Worm (Caenorhabditis elegans) whole organism, young adult: ENCODE data around the gene C40A11.2.

Experiments
- B0035.1 ChIP-seq: sonication (generic microtip); optimal IDR thresholded peaks from 2 replicates; lab custom pipeline; 2016; ENCODE audit warnings: missing genetic modification characterization, mild to moderate bottlenecking, missing compliant biosample characterization, missing genotype, missing genetic modification reagents
- F49E8.2 ChIP-seq: sonication (generic microtip); optimal IDR thresholded peaks from 3 replicates; lab custom pipeline; 2017; ENCODE audit warnings: missing genetic modification characterization, mild to moderate bottlenecking, missing compliant biosample characterization, antibody characterized with exemption, moderate library complexity; ENCODE audit not compliant: insufficient read depth
- ama-1 ChIP-seq, 3 experiments: fragments of 150-350 bp in 1 of 3; sonication (generic microtip) in 2 of 3; optimal IDR thresholded peaks; 2 replicates each; lab custom pipeline; 2014 to 2018; ENCODE audit warnings: missing biosample characterization in 2 of 3, missing genetic modification characterization in 2 of 3, missing genetic modification reagents in 2 of 3
- attf-5 ChIP-seq: fragments of 200-800 bp; sonication (Bioruptor generic); optimal IDR thresholded peaks from 2 replicates; lab custom pipeline; 2018; ENCODE audit warnings: mild to moderate bottlenecking, missing genetic modification characterization, missing compliant biosample characterization
- ceh-40 ChIP-seq: fragments of 200-800 bp; sonication (Bioruptor generic); IDR thresholded peaks from 2 replicates; pipeline ENCODE4 v1.3.6; 2022; ENCODE audit warnings: missing genetic modification characterization, missing compliant biosample characterization
- dpff-1 ChIP-seq: sonication (generic microtip); optimal IDR thresholded peaks from 2 replicates; lab custom pipeline; 2017; ENCODE audit warnings: mild to moderate bottlenecking, missing genetic modification characterization, missing compliant biosample characterization
- lir-1 ChIP-seq: fragments of 200-800 bp; sonication (Bioruptor generic); conservative IDR thresholded peaks from 2 replicates; pipeline ENCODE4 v1.3.6; 2022; ENCODE audit warnings: missing genetic modification reagents, missing genetic modification characterization, missing compliant biosample characterization
- lsl-1 ChIP-seq: fragments of 200-800 bp; sonication (Bioruptor generic); optimal IDR thresholded peaks from 2 replicates; lab custom pipeline; 2018; ENCODE audit warnings: mild to moderate bottlenecking, missing genetic modification characterization, moderate library complexity, missing compliant biosample characterization
- nhr-27 ChIP-seq: fragments of 200-800 bp; sonication (Bioruptor generic); optimal IDR thresholded peaks from 2 replicates; lab custom pipeline; 2018; ENCODE audit warnings: mild to moderate bottlenecking, missing genetic modification characterization, moderate library complexity, missing compliant biosample characterization
- pha-4 ChIP-seq: fragments of 150-350 bp; sonication (generic microtip); optimal IDR thresholded peaks from 2 replicates; lab custom pipeline; 2014; ENCODE audit warnings: missing biosample characterization, missing genetic modification reagents, missing genetic modification characterization
- sea-2 ChIP-seq: fragments of 200-800 bp; sonication (Bioruptor generic); IDR thresholded peaks from 2 replicates; pipeline ENCODE4 v1.3.6; 2022; ENCODE audit warnings: missing genetic modification characterization, missing compliant biosample characterization
- snpc-4 ChIP-seq, 5 experiments: fragments of 150-350 bp in 1 of 5; sonication (generic microtip) in 4 of 5; optimal IDR thresholded peaks; 2 replicates each; lab custom pipeline; 2014 to 2018; ENCODE audit warnings: missing genetic modification characterization in 5 of 5, missing biosample characterization in 3 of 5, antibody characterized with exemption in 2 of 5, mild to moderate bottlenecking in 2 of 5, missing compliant biosample characterization in 2 of 5, missing genotype in 2 of 5, moderate library complexity in 2 of 5, missing genetic modification reagents in 1 of 5
- unc-62 ChIP-seq: fragments of 150-350 bp; optimal IDR thresholded peaks from 2 replicates; lab custom pipeline; 2014; ENCODE audit warnings: missing biosample characterization, missing genetic modification reagents, missing genetic modification characterization

DNA sequence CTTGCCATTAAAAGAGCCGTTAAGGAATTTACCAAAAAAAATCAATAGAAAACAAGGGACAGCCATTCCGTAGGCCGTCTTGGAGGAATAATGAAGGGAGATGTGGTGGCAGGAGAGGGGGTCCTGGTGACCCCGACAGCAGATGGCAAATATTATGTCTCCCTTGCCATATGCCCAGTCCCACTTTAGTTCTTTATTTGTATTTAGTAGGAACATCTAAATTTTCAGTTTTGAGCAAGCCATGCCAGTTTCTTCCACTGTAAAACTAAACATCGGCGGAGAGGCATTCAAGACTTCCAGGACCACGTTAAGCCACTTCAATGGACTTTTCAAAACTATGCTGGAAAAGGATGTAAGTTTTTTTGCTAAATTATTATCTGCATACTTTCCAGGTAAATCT lies 9.5 kb upstream of the C40A11.2 start, which contains the start of gene C40A11.4:
- no peak for TF ChIP-seq attf-5 (GFP tag; lab: Kevin White, UChicago)
- TF ChIP-seq lir-1 (GFP tag; lab: Robert Waterston, UW): no peak
- no peak for TF ChIP-seq ceh-40 (GFP tag; lab: Robert Waterston, UW)
- no peak for TF ChIP-seq ama-1 (optimal IDR thresholded peaks at IDR 0.05; lab: Kevin White, UChicago)
- TF ChIP-seq ama-1 (GFP tag; optimal IDR thresholded peaks at IDR 0.05; lab: Kevin White, UChicago): no peak
- no peak for TF ChIP-seq dpff-1 (tag; lab: Kevin White, UChicago)
- TF ChIP-seq sea-2 (GFP tag; lab: Robert Waterston, UW): no peak
- no peak for TF ChIP-seq snpc-4 (GFP tag; optimal IDR thresholded peaks at IDR 0.05; lab: Kevin White, UChicago)
- no peak for TF ChIP-seq snpc-4 (tag; optimal IDR thresholded peaks at IDR 0.05; lab: Kevin White, UChicago)
- no peak for TF ChIP-seq nhr-27 (tag; lab: Kevin White, UChicago)
- TF ChIP-seq F49E8.2: no peak
- TF ChIP-seq lsl-1 (GFP tag; lab: Kevin White, UChicago): no peak
- TF ChIP-seq B0035.1: no peak
- TF ChIP-seq unc-62 (GFP tag; lab: Kevin White, UChicago): no peak
- TF ChIP-seq pha-4: no peak
